Fruit fly (Drosophila melanogaster) whole organism, embryonic: Measurements from ENCODE around the gene Rdh.

Source experiments
- Bdp1 ChIP-seq: fragments of 200-800 bp; sonication (Bioruptor generic); optimal IDR thresholded peaks from 3 replicates; lab custom pipeline; 2016; ENCODE audit warnings: missing biosample characterization, missing genetic modification characterization
- CG10267 ChIP-seq: fragments of 200-800 bp; sonication (Bioruptor generic); optimal IDR thresholded peaks from 2 replicates; lab custom pipeline; 2018; ENCODE audit warnings: missing biosample characterization, mild to moderate bottlenecking, missing genetic modification characterization, moderate library complexity
- CG11504 ChIP-seq: fragments of 200-800 bp; sonication (Bioruptor generic); optimal IDR thresholded peaks from 3 replicates; lab custom pipeline; 2019; ENCODE audit warnings: missing biosample characterization, mild to moderate bottlenecking, missing genetic modification characterization, moderate library complexity
- CG11695 ChIP-seq: fragments of 200-800 bp; sonication (Bioruptor generic); IDR thresholded peaks from 3 replicates; pipeline ENCODE4 v1.3.6; 2022; ENCODE audit warnings: missing biosample characterization, missing genetic modification characterization
- CG12299 ChIP-seq: fragments of 200-800 bp; sonication (Bioruptor generic); optimal IDR thresholded peaks from 2 replicates; lab custom pipeline; 2018; ENCODE audit warnings: missing biosample characterization, mild to moderate bottlenecking, missing genetic modification characterization
- CG13287 ChIP-seq: fragments of 200-800 bp; sonication (Bioruptor generic); IDR thresholded peaks from 2 replicates; pipeline ENCODE4 v1.3.6; 2022; ENCODE audit warnings: missing biosample characterization, missing genetic modification characterization; ENCODE audit not compliant: partially characterized antibody
- CG14014 ChIP-seq: fragments of 200-800 bp; sonication (Bioruptor generic); IDR thresholded peaks from 2 replicates; pipeline ENCODE4 v1.3.6; 2022; ENCODE audit warnings: missing biosample characterization, missing genetic modification characterization
- CG15479 ChIP-seq: fragments of 200-800 bp; sonication (Bioruptor generic); optimal IDR thresholded peaks from 3 replicates; lab custom pipeline; 2019; ENCODE audit warnings: missing biosample characterization, mild to moderate bottlenecking, missing genetic modification characterization, moderate library complexity
- CG1603 ChIP-seq: fragments of 200-800 bp; sonication (Bioruptor generic); optimal IDR thresholded peaks from 2 replicates; lab custom pipeline; 2019; ENCODE audit warnings: missing biosample characterization, mild to moderate bottlenecking, missing genetic modification characterization, moderate library complexity
- CG16863 ChIP-seq: fragments of 200-800 bp; sonication (Bioruptor generic); optimal IDR thresholded peaks from 3 replicates; lab custom pipeline; 2016; ENCODE audit warnings: missing biosample characterization, missing genetic modification characterization
- CG3726 ChIP-seq: fragments of 200-800 bp; sonication (Bioruptor generic); IDR thresholded peaks from 3 replicates; pipeline ENCODE4, ENCODE4 v1.3.6; 2022; ENCODE audit warnings: missing biosample characterization, missing genetic modification characterization
- CG3847 ChIP-seq: fragments of 200-800 bp; sonication (Bioruptor generic); IDR thresholded peaks from 2 replicates; pipeline ENCODE4 v1.3.6; 2022; ENCODE audit warnings: missing biosample characterization, missing genetic modification characterization
- CG4707 ChIP-seq: fragments of 200-800 bp; sonication (Bioruptor generic); optimal IDR thresholded peaks from 2 replicates; lab custom pipeline; 2018; ENCODE audit warnings: missing biosample characterization, mild to moderate bottlenecking, missing genetic modification characterization, moderate library complexity
- CG4730 ChIP-seq: fragments of 200-800 bp; sonication (Bioruptor generic); IDR thresholded peaks from 2 replicates; pipeline ENCODE4 v1.3.6; 2022; ENCODE audit warnings: missing biosample characterization, missing genetic modification characterization
- CG6654 ChIP-seq: fragments of 200-800 bp; sonication (Bioruptor generic); optimal IDR thresholded peaks from 2 replicates; lab custom pipeline; 2017; ENCODE audit warnings: missing biosample characterization, mild to moderate bottlenecking, missing genetic modification characterization
- CG6854 ChIP-seq: fragments of 200-800 bp; sonication (Bioruptor generic); optimal IDR thresholded peaks from 3 replicates; lab custom pipeline; 2017; ENCODE audit warnings: missing biosample characterization, mild to moderate bottlenecking, missing genetic modification characterization
- CG7987 ChIP-seq: fragments of 200-800 bp; sonication (Bioruptor generic); optimal IDR thresholded peaks from 2 replicates; lab custom pipeline; 2018; ENCODE audit warnings: missing biosample characterization, mild to moderate bottlenecking, missing genetic modification characterization, moderate library complexity
- D19B ChIP-seq: fragments of 200-800 bp; sonication (Bioruptor generic); optimal IDR thresholded peaks from 2 replicates; lab custom pipeline; 2017; ENCODE audit warnings: missing biosample characterization, mild to moderate bottlenecking, missing genetic modification characterization
- Deaf1 ChIP-seq: fragments of 200-800 bp; optimal IDR thresholded peaks from 3 replicates; lab custom pipeline; 2019; ENCODE audit warnings: missing biosample characterization, mild to moderate bottlenecking, missing genetic modification characterization, moderate library complexity
- Gug ChIP-seq: fragments of 200-800 bp; sonication (Bioruptor generic); IDR thresholded peaks from 4 replicates; pipeline ENCODE4 v1.3.6; 2022; ENCODE audit warnings: missing biosample characterization, missing genetic modification characterization
- HHEX ChIP-seq: fragments of 200-800 bp; sonication (Bioruptor generic); optimal IDR thresholded peaks from 3 replicates; lab custom pipeline; 2017; ENCODE audit warnings: missing biosample characterization, mild to moderate bottlenecking, missing genetic modification characterization, missing genetic modification reagents
- HLH3B ChIP-seq: fragments of 200-800 bp; sonication (Bioruptor generic); IDR thresholded peaks from 2 replicates; pipeline ENCODE4 v1.3.6; 2022; ENCODE audit warnings: missing biosample characterization, missing genetic modification characterization
- HLH4C ChIP-seq: fragments of 200-800 bp; sonication (Bioruptor generic); IDR thresholded peaks from 3 replicates; pipeline ENCODE4 v1.3.6; 2022; ENCODE audit warnings: missing biosample characterization, missing genetic modification characterization; ENCODE audit not compliant: partially characterized antibody
- Hey ChIP-seq: fragments of 200-800 bp; sonication (Bioruptor generic); optimal IDR thresholded peaks from 3 replicates; lab custom pipeline; 2018; ENCODE audit warnings: missing biosample characterization, mild to moderate bottlenecking, missing genetic modification characterization
- HmgD ChIP-seq: fragments of 200-800 bp; sonication (Bioruptor generic); optimal IDR thresholded peaks from 3 replicates; lab custom pipeline; 2016; ENCODE audit warnings: missing biosample characterization, missing genetic modification characterization
- Hr78 ChIP-seq, 2 experiments: fragments of 200-800 bp in 1 of 2; fragments of >200 bp in 1 of 2; sonication (Bioruptor generic) in 1 of 2; optimal IDR thresholded peaks; 2 replicates each; lab custom pipeline; 2017 to 2019; ENCODE audit warnings: missing biosample characterization in 2 of 2, missing genetic modification characterization in 2 of 2, mild to moderate bottlenecking in 1 of 2, moderate library complexity in 1 of 2
- Lim3 ChIP-seq: fragments of 200-800 bp; sonication (Bioruptor generic); IDR thresholded peaks from 2 replicates; pipeline ENCODE4 v1.3.6; 2022; ENCODE audit warnings: missing biosample characterization, missing genetic modification characterization
- Myb ChIP-seq: fragments of 200-800 bp; sonication (Bioruptor generic); optimal IDR thresholded peaks from 2 replicates; lab custom pipeline; 2016; ENCODE audit warnings: missing biosample characterization, missing genetic modification characterization
- NC2β ChIP-seq: fragments of 200-800 bp; sonication (Bioruptor generic); optimal IDR thresholded peaks from 2 replicates; lab custom pipeline; 2016; ENCODE audit warnings: missing biosample characterization, missing genetic modification characterization
- Optix ChIP-seq: fragments of 200-800 bp; sonication (Bioruptor generic); IDR thresholded peaks from 3 replicates; pipeline ENCODE4 v1.3.6; 2022; ENCODE audit warnings: missing biosample characterization, missing genetic modification characterization
- Rfx ChIP-seq: fragments of 200-800 bp; sonication (Bioruptor generic); IDR thresholded peaks from 2 replicates; pipeline ENCODE4 v1.3.6; 2022; ENCODE audit warnings: missing biosample characterization, missing genetic modification characterization
- TFAM ChIP-seq: fragments of 200-800 bp; sonication (Bioruptor generic); optimal IDR thresholded peaks from 2 replicates; lab custom pipeline; 2017; ENCODE audit warnings: missing biosample characterization, missing genetic modification characterization, inconsistent platforms
- bsh ChIP-seq, 2 experiments: fragments of 200-800 bp; sonication (Bioruptor generic); optimal IDR thresholded peaks; 2 replicates each; lab custom pipeline; 2017 to 2018; ENCODE audit warnings: mild to moderate bottlenecking in 2 of 2, missing biosample characterization in 2 of 2, missing genetic modification characterization in 2 of 2, moderate library complexity in 1 of 2
- cad ChIP-seq: fragments of >200 bp; optimal IDR thresholded peaks from 2 replicates; lab custom pipeline; 2017; ENCODE audit warnings: missing biosample characterization, missing genetic modification characterization
- chinmo ChIP-seq: fragments of 200-800 bp; sonication (Bioruptor generic); IDR thresholded peaks from 4 replicates; pipeline ENCODE4 v1.3.6; 2022; ENCODE audit warnings: missing biosample characterization, missing genetic modification characterization; ENCODE audit not compliant: partially characterized antibody
- da ChIP-seq: fragments of 200-800 bp; sonication (Bioruptor generic); optimal IDR thresholded peaks from 2 replicates; lab custom pipeline; 2016; ENCODE audit warnings: missing biosample characterization, missing genetic modification characterization
- dimm ChIP-seq: fragments of 200-800 bp; sonication (Bioruptor generic); IDR thresholded peaks from 2 replicates; pipeline ENCODE4 v1.3.6; 2022; ENCODE audit warnings: missing biosample characterization, missing genetic modification characterization
- dm ChIP-seq: fragments of 200-800 bp; sonication (Bioruptor generic); optimal IDR thresholded peaks from 3 replicates; lab custom pipeline; 2016; ENCODE audit warnings: missing biosample characterization, missing genetic modification characterization
- mld ChIP-seq: fragments of 200-800 bp; sonication (Bioruptor generic); IDR thresholded peaks from 3 replicates; pipeline ENCODE4 v1.3.6; 2022; ENCODE audit warnings: missing biosample characterization, missing genetic modification characterization; ENCODE audit not compliant: partially characterized antibody
- nmo ChIP-seq: fragments of 200-800 bp; sonication (Bioruptor generic); optimal IDR thresholded peaks from 2 replicates; lab custom pipeline; 2018; ENCODE audit warnings: missing biosample characterization, mild to moderate bottlenecking, missing genetic modification characterization, moderate library complexity
- otp ChIP-seq: fragments of 200-800 bp; sonication (Bioruptor generic); IDR thresholded peaks from 3 replicates; pipeline ENCODE4, ENCODE4 v1.3.6; 2022; ENCODE audit warnings: missing biosample characterization, missing genetic modification characterization
- pb ChIP-seq: fragments of 200-800 bp; sonication (Bioruptor generic); optimal IDR thresholded peaks from 3 replicates; lab custom pipeline; 2016; ENCODE audit warnings: missing biosample characterization, missing genetic modification characterization
- pho ChIP-seq: fragments of 200-800 bp; sonication (Bioruptor generic); optimal IDR thresholded peaks from 2 replicates; lab custom pipeline; 2016; ENCODE audit warnings: missing biosample characterization, missing genetic modification characterization
- slp2 ChIP-seq: fragments of 200-800 bp; sonication (Bioruptor generic); optimal IDR thresholded peaks from 2 replicates; lab custom pipeline; 2016; ENCODE audit warnings: missing biosample characterization, missing genetic modification characterization
- stc ChIP-seq: fragments of 200-800 bp; sonication (Bioruptor generic); IDR thresholded peaks from 2 replicates; pipeline ENCODE4 v1.3.6; 2022; ENCODE audit warnings: missing biosample characterization, missing genetic modification characterization
- ttk ChIP-seq: fragments of 200-800 bp; sonication (Bioruptor generic); IDR thresholded peaks from 2 replicates; pipeline ENCODE4 v2.1.2; 2022; ENCODE audit warnings: missing biosample characterization, missing genetic modification characterization
- usp ChIP-seq: fragments of >200 bp; optimal IDR thresholded peaks from 2 replicates; lab custom pipeline; 2017; ENCODE audit warnings: missing biosample characterization, missing genetic modification characterization
- wek ChIP-seq: fragments of 200-800 bp; sonication (Bioruptor generic); optimal IDR thresholded peaks from 3 replicates; lab custom pipeline; 2018; ENCODE audit warnings: missing biosample characterization, mild to moderate bottlenecking, missing genetic modification characterization, moderate library complexity
- z ChIP-seq: fragments of 200-800 bp; sonication (Bioruptor generic); IDR thresholded peaks from 3 replicates; pipeline ENCODE4 v1.3.6; 2022; ENCODE audit warnings: missing biosample characterization, missing genetic modification characterization
- zf30C ChIP-seq: fragments of 200-800 bp; sonication (Bioruptor generic); optimal IDR thresholded peaks from 3 replicates; lab custom pipeline; 2018; ENCODE audit warnings: missing biosample characterization, mild to moderate bottlenecking, missing genetic modification characterization

Gene Rdh

DNA sequence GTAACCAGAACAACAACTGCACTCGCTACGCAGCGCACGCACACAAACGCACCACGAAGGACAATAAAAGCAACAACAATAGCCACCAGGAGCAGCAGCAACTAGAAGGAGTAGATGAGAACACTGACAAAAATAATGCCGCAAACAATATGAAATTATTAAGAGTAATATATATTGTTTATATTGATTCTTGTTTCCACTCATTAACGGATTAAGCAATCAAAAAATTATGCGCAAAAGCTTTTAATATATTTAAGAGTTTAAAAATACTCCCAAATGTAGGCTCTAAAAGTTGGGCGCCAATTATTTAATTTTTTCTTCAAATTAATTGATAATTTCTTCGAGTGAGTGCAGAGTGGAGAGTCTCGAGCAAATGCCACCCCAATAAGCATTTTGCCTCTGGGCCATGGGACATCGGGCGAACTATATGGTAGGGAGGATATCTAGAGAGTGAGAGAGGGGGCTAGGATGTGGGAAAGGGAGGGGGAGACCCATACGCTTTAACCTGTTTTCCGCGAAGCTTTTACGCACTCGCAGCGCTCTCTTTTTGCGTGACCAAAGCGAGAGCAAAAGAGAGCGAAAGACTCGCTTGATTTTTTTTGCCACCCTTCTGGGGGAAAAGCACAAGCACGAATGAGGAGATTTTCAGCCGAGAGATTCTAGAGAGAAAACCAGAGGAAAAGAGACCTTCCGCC lies at the start of gene Rdh (continued):
- TF ChIP-seq nmo (GFP tag; lab: Kevin White, UChicago) (peak; percentile 80), CG13287 (peak; percentile 24; the same call in 1 of the 2 replicates), CG11695 (GFP tag; lab: Robert Waterston, UW) (peak; percentile 75), Deaf1 (tag; lab: Kevin White, UChicago) (no peak), CG3847 (GFP tag; lab: Robert Waterston, UW) (peak; percentile 68), HLH4C (GFP tag; lab: Robert Waterston, UW) (no peak), CG6654 (GFP tag; lab: Kevin White, UChicago) (peak; percentile 41), cad (GFP tag; lab: Kevin White, UChicago) (no peak), Hey (no peak), bsh (GFP tag; optimal IDR thresholded peaks at IDR 0.05; lab: Kevin White, UChicago) (peak in 1 of 2 experiments; percentile 78), HmgD (GFP tag; lab: Kevin White, UChicago) (no peak), mld (no peak), CG4707 (GFP tag; lab: Kevin White, UChicago) (peak; percentile 38), pho (GFP tag; lab: Kevin White, UChicago) (peak; percentile 21), CG12299 (tag; lab: Kevin White, UChicago) (peak; percentile 75), stc (GFP tag; lab: Robert Waterston, UW) (peak; percentile 56), ttk (GFP tag; lab: Robert Waterston, UW) (0 out of 2 replicates have a peak, but pooled peaks have one; percentile 6), CG3726 (GFP tag; lab: Robert Waterston, UW) (no peak), z (GFP tag; lab: Robert Waterston, UW) (no peak), wek (GFP tag; lab: Kevin White, UChicago) (no peak), HLH3B (peak; percentile 48; the same call in 1 of the 2 replicates), pb (GFP tag; lab: Kevin White, UChicago) (no peak), CG1603 (no peak), zf30C (GFP tag; lab: Kevin White, UChicago) (peak; percentile 94), CG7987 (GFP tag; lab: Kevin White, UChicago) (peak; percentile 15), CG11504 (peak; percentile 88), TFAM (GFP tag; lab: Kevin White, UChicago) (no peak), D19B (GFP tag; lab: Kevin White, UChicago) (peak; percentile 45), Rfx (peak; percentile 72), CG10267 (tag; lab: Kevin White, UChicago) (peak; percentile 80), dm (no peak), CG16863 (GFP tag; lab: Kevin White, UChicago) (no peak), CG15479 (GFP tag; lab: Kevin White, UChicago) (no peak), Hr78 (GFP tag; optimal IDR thresholded peaks at IDR 0.05; lab: Kevin White, UChicago) (no peak), chinmo (GFP tag; lab: Robert Waterston, UW) (peak; percentile 67; the same call in 1 of the 4 replicates), Gug (GFP tag; lab: Robert Waterston, UW) (0 out of 4 replicates have a peak, but pooled peaks have one; percentile 21), NC2β (GFP tag; lab: Kevin White, UChicago) (no peak), CG4730 (GFP tag; lab: Robert Waterston, UW) (peak; percentile 50; the same call in 1 of the 2 replicates), CG6854 (GFP tag; lab: Kevin White, UChicago) (peak; percentile 77), dimm (GFP tag; lab: Robert Waterston, UW) (no peak), slp2 (GFP tag; lab: Kevin White, UChicago) (no peak), otp (GFP tag; lab: Robert Waterston, UW) (no peak), Bdp1 (GFP tag; lab: Kevin White, UChicago) (no peak), da (GFP tag; lab: Kevin White, UChicago) (no peak), Myb (GFP tag; lab: Kevin White, UChicago) (no peak), HHEX (GFP tag; lab: Kevin White, UChicago) (peak; percentile 84), Lim3 (GFP tag; lab: Robert Waterston, UW) (no peak), Optix (GFP tag; lab: Robert Waterston, UW) (no peak), usp (GFP tag; lab: Kevin White, UChicago) (no peak), CG14014 (peak; percentile 64)
